Worm (Caenorhabditis elegans): Measurements from ENCODE around the gene ZK616.61.

ZK616.61 gene

DNA sequence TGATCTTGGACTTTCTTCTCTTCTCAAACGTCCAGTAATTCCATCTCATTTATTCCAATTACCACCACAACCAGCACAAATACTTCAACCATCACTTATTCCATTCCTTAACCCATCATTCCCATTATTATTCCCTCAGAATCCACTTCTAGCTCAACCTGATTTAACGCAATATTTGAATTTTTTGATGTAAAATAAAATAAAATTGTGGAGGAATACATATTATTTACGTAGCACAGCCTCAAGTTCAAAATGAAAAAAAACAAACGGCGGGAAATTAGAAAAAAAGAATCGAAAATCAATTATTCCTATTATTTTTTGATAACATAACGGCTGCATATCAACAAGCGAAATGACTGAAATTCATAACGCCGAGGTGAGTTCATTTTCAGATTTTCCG, at the start of gene ZK616.61:
TSS of gene ZK616.61 (plus strand) at position 301 of the 400 bp plus-strand sequence.
- TF ChIP-seq pag-3 (tag; optimal IDR thresholded peaks at IDR 0.05; ENCODE audit: borderline replicate concordance, insufficient read depth) (no peak), isw-1 (GFP tag; IDR thresholded peaks at IDR 0.05) (no peak), fkh-8 (tag; optimal IDR thresholded peaks at IDR 0.05) (no peak), elt-3 (tag; optimal IDR thresholded peaks at IDR 0.05) (no peak), C34B4.2 (tag; optimal IDR thresholded peaks at IDR 0.05) (no peak), ztf-4 (tag; optimal IDR thresholded peaks at IDR 0.05) (no peak), lin-35 (GFP tag; optimal IDR thresholded peaks at IDR 0.05) (no peak), ceh-8 (GFP tag; optimal IDR thresholded peaks at IDR 0.05) (no peak), sox-4 (tag; optimal IDR thresholded peaks at IDR 0.05) (no peak)

ce11 chrIV:5360533-5360932, 44.9 kb upstream of the ZK616.61 start, which contains the start of gene F41H10.5:
Gene F41H10.5 (plus strand): TSS chrIV:5360907.
- TF ChIP-seq egl-13 (tag; optimal IDR thresholded peaks at IDR 0.05) (no peak), ztf-11 (tag; optimal IDR thresholded peaks at IDR 0.05) (no peak), nhr-76 (tag; optimal IDR thresholded peaks at IDR 0.05) (no peak), skn-1 (tag; optimal IDR thresholded peaks at IDR 0.05) (no peak), C04F5.9 (tag; optimal IDR thresholded peaks at IDR 0.05) (no peak), nhr-90 (tag; optimal IDR thresholded peaks at IDR 0.05; ENCODE audit: poor library complexity) (no peak), tlp-1 (tag; optimal IDR thresholded peaks at IDR 0.05) (no peak), ceh-63 (GFP tag; optimal IDR thresholded peaks at IDR 0.05) (no peak), nhr-20 (tag; optimal IDR thresholded peaks at IDR 0.05) (no peak), lsy-2 (tag; optimal IDR thresholded peaks at IDR 0.05) (no peak), xbp-1 (tag; optimal IDR thresholded peaks at IDR 0.05) (no peak), vab-15 (tag; optimal IDR thresholded peaks at IDR 0.05) (no peak), mdl-1 (tag; optimal IDR thresholded peaks at IDR 0.05) (no peak), unc-30 (tag; optimal IDR thresholded peaks at IDR 0.05) (no peak), grh-1 (GFP tag; IDR thresholded peaks at IDR 0.05) (no peak)

DNA sequence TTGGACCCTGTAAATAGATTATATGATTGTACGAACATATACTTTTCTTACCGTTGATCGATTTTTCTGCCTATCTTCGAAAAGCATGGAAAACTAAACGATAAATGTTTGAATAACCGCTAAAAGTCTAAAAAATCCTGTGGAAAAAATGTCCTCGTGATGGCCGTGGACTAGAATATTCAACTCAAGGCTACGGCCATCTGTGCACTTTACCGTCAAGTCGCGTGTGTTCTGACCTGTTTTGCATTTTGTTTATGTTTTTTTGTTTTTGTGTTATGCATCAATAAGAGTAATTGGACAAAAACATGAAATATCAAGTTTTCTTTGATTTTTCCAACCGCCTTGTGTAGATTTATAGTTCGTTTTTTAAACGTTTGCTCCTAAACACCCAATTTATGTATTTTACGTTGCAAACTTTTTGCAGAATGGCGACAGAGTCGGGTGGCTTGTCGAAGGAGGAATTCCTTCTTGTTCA, 41.3 kb upstream of the ZK616.61 start, which contains the start of the genes hda-6 and F41H10.4:
TSS of gene hda-6 (minus strand) at position 172 of the 475 bp plus-strand sequence.
TSS of gene F41H10.4 (plus strand) at position 425 of the 475 bp plus-strand sequence.
- TF ChIP-seq pax-3 (tag; optimal IDR thresholded peaks at IDR 0.05): peak; percentile 65
- peak; percentile 71 for TF ChIP-seq fkh-8 (tag; optimal IDR thresholded peaks at IDR 0.05)
- no peak for TF ChIP-seq hlh-4 (tag; optimal IDR thresholded peaks at IDR 0.05)
- peak; percentile 86 for TF ChIP-seq irx-1 (tag; optimal IDR thresholded peaks at IDR 0.05)
- TF ChIP-seq dpl-1 (GFP tag; optimal IDR thresholded peaks at IDR 0.05): peak; percentile 67 to 82 (median 81)
- TF ChIP-seq Y116A8C.19 (tag; optimal IDR thresholded peaks at IDR 0.05; ENCODE audit: borderline replicate concordance): peak; percentile 27
- TF ChIP-seq pag-3 (tag; optimal IDR thresholded peaks at IDR 0.05; ENCODE audit: borderline replicate concordance, insufficient read depth): no peak
- no peak for TF ChIP-seq ceh-88 (GFP tag; IDR thresholded peaks at IDR 0.05)
- TF ChIP-seq hpl-2 (GFP tag; optimal IDR thresholded peaks at IDR 0.05): peak; percentile 2
- no peak for TF ChIP-seq zag-1 (tag; optimal IDR thresholded peaks at IDR 0.05)
- peak; percentile 64; the same call in 1 of the 2 replicates for TF ChIP-seq mab-9 (GFP tag; IDR thresholded peaks at IDR 0.05)
- peak; percentile 55 to 68 (median 57) for TF ChIP-seq ceh-82 (tag; optimal IDR thresholded peaks at IDR 0.05)
- TF ChIP-seq snu-23 (GFP tag; optimal IDR thresholded peaks at IDR 0.05): peak; percentile 90
- peak; percentile 53 for TF ChIP-seq zip-4 (GFP tag; optimal IDR thresholded peaks at IDR 0.05)
- TF ChIP-seq ztf-11 (tag; optimal IDR thresholded peaks at IDR 0.05): peak in 1 of 2 experiments; percentile 89
- peak; percentile 90 for TF ChIP-seq nhr-71 (tag; optimal IDR thresholded peaks at IDR 0.05)
- no peak for TF ChIP-seq ama-1 (optimal IDR thresholded peaks at IDR 0.05)
- TF ChIP-seq isw-1 (GFP tag; IDR thresholded peaks at IDR 0.05): peak; percentile 62
- TF ChIP-seq C04F5.9 (tag; optimal IDR thresholded peaks at IDR 0.05): peak; percentile 40
- peak; percentile 31 for TF ChIP-seq lin-39 (tag; optimal IDR thresholded peaks at IDR 0.05)
- no peak for TF ChIP-seq pqm-1 (tag; optimal IDR thresholded peaks at IDR 0.05)
- TF ChIP-seq C34B4.2 (tag; optimal IDR thresholded peaks at IDR 0.05): no peak
- TF ChIP-seq efl-1 (optimal IDR thresholded peaks at IDR 0.05): peak; percentile 65 to 83
- peak; percentile 82 to 98 for TF ChIP-seq efl-1 (GFP tag; optimal IDR thresholded peaks at IDR 0.05 in 1 of 2)
- TF ChIP-seq nhr-20 (tag; optimal IDR thresholded peaks at IDR 0.05): peak; percentile 79
- no peak for TF ChIP-seq alr-1 (tag; optimal IDR thresholded peaks at IDR 0.05; ENCODE audit: borderline replicate concordance)
- no peak for TF ChIP-seq ceh-63 (GFP tag; optimal IDR thresholded peaks at IDR 0.05)
- no peak for TF ChIP-seq ceh-8 (GFP tag; optimal IDR thresholded peaks at IDR 0.05)
- no peak for TF ChIP-seq unc-30 (tag; optimal IDR thresholded peaks at IDR 0.05)
- peak; percentile 88 for TF ChIP-seq tbx-2 (tag; optimal IDR thresholded peaks at IDR 0.05)
- TF ChIP-seq nhr-28 (tag; optimal IDR thresholded peaks at IDR 0.05): no peak
- TF ChIP-seq lin-14 (GFP tag; optimal IDR thresholded peaks at IDR 0.05): peak; percentile 88
- TF ChIP-seq grh-1 (GFP tag; IDR thresholded peaks at IDR 0.05): peak; percentile 71
- no peak for TF ChIP-seq ces-1 (GFP tag; optimal IDR thresholded peaks at IDR 0.05)

Measured in whole organism, L1 larva.